In the genomic region with DNA sequence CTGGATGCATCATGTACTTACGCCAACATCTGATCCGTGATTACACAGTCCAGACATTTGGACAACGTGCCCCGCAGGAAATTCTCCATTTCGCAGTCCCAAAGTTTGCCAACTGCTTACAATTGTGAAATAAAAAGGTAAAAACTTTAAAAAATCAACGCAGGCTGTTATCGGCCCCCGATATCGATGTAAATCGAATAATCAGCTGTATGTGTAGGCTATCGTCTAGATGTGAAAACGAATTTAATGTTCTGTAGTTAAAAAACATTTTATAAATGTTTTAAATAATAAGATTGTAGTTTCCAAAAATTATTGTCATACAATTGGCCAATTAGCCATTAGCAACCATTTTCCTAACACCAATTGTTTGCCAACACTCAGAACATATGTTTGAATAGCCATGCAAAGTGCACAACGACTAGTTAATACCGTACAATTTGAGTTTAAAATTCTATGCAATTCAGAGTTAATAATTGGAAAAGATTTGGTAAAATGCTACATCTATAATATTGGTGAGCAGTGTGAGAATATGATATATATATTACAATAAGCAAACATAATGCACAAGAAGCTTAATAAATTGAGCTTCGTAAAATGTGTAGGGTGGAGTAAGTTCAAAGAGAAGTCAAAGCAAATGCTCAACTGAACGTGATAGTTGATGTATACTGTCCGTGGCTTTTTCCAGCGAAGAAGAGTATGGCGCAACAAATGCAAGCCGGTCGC, we compare ENCODE assay signal across 2 fruit fly cellular contexts.
TF ChIP-seq lines count a peak whose summit lies in the region.

CG11710 (minus strand) TSS at position 192 of the 723 bp plus-strand sequence.
mal (plus strand) TSS at position 194 of the 723 bp plus-strand sequence.

TF ChIP-seq in whole organism, embryonic, 481 proteins besides CTCF, POLR2A, EP300 and RAD21 (continued from another document and continues in another):
- TF ChIP-seq CG16813 (GFP tag; IDR thresholded peaks at IDR 0.05; lab: Robert Waterston, UW; ENCODE audit: partially characterized antibody) (peak; percentile 35; the same call in 1 of the 3 replicates), gem (tag; optimal IDR thresholded peaks at IDR 0.05; lab: Kevin White, UChicago) (no peak), Bdp1 (GFP tag; optimal IDR thresholded peaks at IDR 0.05; lab: Kevin White, UChicago) (no peak), pfk (GFP tag; optimal IDR thresholded peaks at IDR 0.05; lab: Kevin White, UChicago) (peak; percentile 14), Rx (GFP tag; IDR thresholded peaks at IDR 0.05; lab: Robert Waterston, UW) (no peak; the same call in 1 of the 2 replicates), CG3838 (GFP tag; optimal IDR thresholded peaks at IDR 0.05; lab: Kevin White, UChicago) (peak; percentile 47), CG4820 (GFP tag; optimal IDR thresholded peaks at IDR 0.05; lab: Kevin White, UChicago) (peak; percentile 84), CG17829 (tag; optimal IDR thresholded peaks at IDR 0.05; lab: Kevin White, UChicago) (peak; percentile 82), CG11093 (GFP tag; IDR thresholded peaks at IDR 0.05; lab: Robert Waterston, UW) (peak; percentile 73), lab (GFP tag; optimal IDR thresholded peaks at IDR 0.05; lab: Kevin White, UChicago) (no peak), Atf3 (GFP tag; optimal IDR thresholded peaks at IDR 0.05; lab: Kevin White, UChicago) (no peak), CG6254 (GFP tag; optimal IDR thresholded peaks at IDR 0.05; lab: Kevin White, UChicago) (no peak), CG17912 (GFP tag; optimal IDR thresholded peaks at IDR 0.05; lab: Kevin White, UChicago) (no peak), unc-4 (GFP tag; IDR thresholded peaks at IDR 0.05; lab: Robert Waterston, UW; ENCODE audit: partially characterized antibody) (peak; percentile 37; the same call in 1 of the 2 replicates), Aef1 (GFP tag; IDR thresholded peaks at IDR 0.05; lab: Robert Waterston, UW) (peak; percentile 78), CG5180 (GFP tag; optimal IDR thresholded peaks at IDR 0.05; lab: Kevin White, UChicago) (no peak), Adf1 (GFP tag; IDR thresholded peaks at IDR 0.05; lab: Robert Waterston, UW) (peak; percentile 48; the same call in 1 of the 2 replicates), Hmx (GFP tag; optimal IDR thresholded peaks at IDR 0.05; lab: Kevin White, UChicago) (peak; percentile 62), CG8281 (tag; optimal IDR thresholded peaks at IDR 0.05; lab: Kevin White, UChicago) (no peak), CG11723 (GFP tag; optimal IDR thresholded peaks at IDR 0.05; lab: Kevin White, UChicago) (no peak), oc (tag; optimal IDR thresholded peaks at IDR 0.05; lab: Kevin White, UChicago) (no peak), sr (GFP tag; IDR thresholded peaks at IDR 0.05; lab: Robert Waterston, UW) (no peak), CG3281 (GFP tag; optimal IDR thresholded peaks at IDR 0.05; lab: Kevin White, UChicago) (peak; percentile 84), Abd-B (GFP tag; optimal IDR thresholded peaks at IDR 0.05; lab: Kevin White, UChicago) (peak; percentile 85), CG10543 (GFP tag; optimal IDR thresholded peaks at IDR 0.05; lab: Kevin White, UChicago) (peak; percentile 62), CG30020 (tag; optimal IDR thresholded peaks at IDR 0.05; lab: Kevin White, UChicago) (peak; percentile 47), H15 (GFP tag; IDR thresholded peaks at IDR 0.05; lab: Robert Waterston, UW) (peak; percentile 64; the same call in 2 of the 3 replicates), CG8089 (GFP tag; optimal IDR thresholded peaks at IDR 0.05; lab: Kevin White, UChicago) (peak; percentile 55), fd3F (GFP tag; optimal IDR thresholded peaks at IDR 0.05; lab: Kevin White, UChicago) (peak; percentile 64), CG12104 (GFP tag; optimal IDR thresholded peaks at IDR 0.05; lab: Kevin White, UChicago) (peak; percentile 77), Meics (GFP tag; optimal IDR thresholded peaks at IDR 0.05; lab: Kevin White, UChicago) (peak; percentile 85), CG7928 (GFP tag; optimal IDR thresholded peaks at IDR 0.05; lab: Kevin White, UChicago) (peak; percentile 37), CG3995 (GFP tag; optimal IDR thresholded peaks at IDR 0.05; lab: Kevin White, UChicago) (peak; percentile 66), ci (GFP tag; IDR thresholded peaks at IDR 0.05; lab: Robert Waterston, UW) (peak; percentile 69; the same call in 2 of the 3 replicates), MBD-R2 (GFP tag; IDR thresholded peaks at IDR 0.05; lab: Robert Waterston, UW) (peak; percentile 41), CG9609 (GFP tag; optimal IDR thresholded peaks at IDR 0.05; lab: Kevin White, UChicago) (peak; percentile 37), GATAe (GFP tag; conservative IDR thresholded peaks at IDR 0.05; lab: Robert Waterston, UW) (no peak), dmrt99B (tag; optimal IDR thresholded peaks at IDR 0.05; lab: Kevin White, UChicago) (peak; percentile 87), HLHmδ (GFP tag; optimal IDR thresholded peaks at IDR 0.05; lab: Kevin White, UChicago) (no peak), gce (GFP tag; IDR thresholded peaks at IDR 0.05; lab: Robert Waterston, UW) (peak; percentile 33; the same call in 1 of the 3 replicates), dysf (GFP tag; IDR thresholded peaks at IDR 0.05; lab: Robert Waterston, UW) (peak; percentile 91), CG10366 (GFP tag; IDR thresholded peaks at IDR 0.05; lab: Robert Waterston, UW) (peak; percentile 50; the same call in 1 of the 2 replicates), CG16863 (GFP tag; optimal IDR thresholded peaks at IDR 0.05; lab: Kevin White, UChicago) (peak; percentile 50), schlank (tag; optimal IDR thresholded peaks at IDR 0.05; lab: Kevin White, UChicago) (peak; percentile 2), CG18476 (GFP tag; optimal IDR thresholded peaks at IDR 0.05; lab: Kevin White, UChicago) (peak; percentile 76), chinmo (GFP tag; IDR thresholded peaks at IDR 0.05; lab: Robert Waterston, UW; ENCODE audit: partially characterized antibody) (no peak), z (GFP tag; IDR thresholded peaks at IDR 0.05; lab: Robert Waterston, UW) (no peak), ttk (GFP tag; IDR thresholded peaks at IDR 0.05; lab: Robert Waterston, UW) (peak; percentile 56; the same call in 1 of the 2 replicates), CG15269 (tag; optimal IDR thresholded peaks at IDR 0.05; lab: Kevin White, UChicago) (no peak), zfh1 (GFP tag; IDR thresholded peaks at IDR 0.05; lab: Robert Waterston, UW) (peak; percentile 50; the same call in 2 of the 3 replicates), CG43689 (GFP tag; IDR thresholded peaks at IDR 0.05; lab: Robert Waterston, UW) (no peak; the same call in 1 of the 2 replicates), bowl (GFP tag; IDR thresholded peaks at IDR 0.05; lab: Robert Waterston, UW) (no peak), klu (GFP tag; IDR thresholded peaks at IDR 0.05; lab: Robert Waterston, UW) (peak; percentile 80), jigr1 (GFP tag; IDR thresholded peaks at IDR 0.05; lab: Robert Waterston, UW) (peak; percentile 59; the same call in 1 of the 3 replicates), Lhr (GFP tag; optimal IDR thresholded peaks at IDR 0.05; lab: Kevin White, UChicago) (no peak), gt (GFP tag; IDR thresholded peaks at IDR 0.05; lab: Robert Waterston, UW) (no peak), TFAM (GFP tag; optimal IDR thresholded peaks at IDR 0.05; lab: Kevin White, UChicago) (no peak), CG14667 (GFP tag; IDR thresholded peaks at IDR 0.05; lab: Robert Waterston, UW) (peak; percentile 59), CG7839 (tag; optimal IDR thresholded peaks at IDR 0.05; lab: Kevin White, UChicago) (peak; percentile 90)

TF ChIP-seq in whole organism, prepupa, 60 proteins besides CTCF, POLR2A, EP300 and RAD21 (continued from another document):
- peak; percentile 90 for TF ChIP-seq Met (GFP tag; optimal IDR thresholded peaks at IDR 0.05; lab: Kevin White, UChicago)
